Worm (Caenorhabditis elegans): ENCODE data around the gene pgp-3.

pgp-3 gene

DNA sequence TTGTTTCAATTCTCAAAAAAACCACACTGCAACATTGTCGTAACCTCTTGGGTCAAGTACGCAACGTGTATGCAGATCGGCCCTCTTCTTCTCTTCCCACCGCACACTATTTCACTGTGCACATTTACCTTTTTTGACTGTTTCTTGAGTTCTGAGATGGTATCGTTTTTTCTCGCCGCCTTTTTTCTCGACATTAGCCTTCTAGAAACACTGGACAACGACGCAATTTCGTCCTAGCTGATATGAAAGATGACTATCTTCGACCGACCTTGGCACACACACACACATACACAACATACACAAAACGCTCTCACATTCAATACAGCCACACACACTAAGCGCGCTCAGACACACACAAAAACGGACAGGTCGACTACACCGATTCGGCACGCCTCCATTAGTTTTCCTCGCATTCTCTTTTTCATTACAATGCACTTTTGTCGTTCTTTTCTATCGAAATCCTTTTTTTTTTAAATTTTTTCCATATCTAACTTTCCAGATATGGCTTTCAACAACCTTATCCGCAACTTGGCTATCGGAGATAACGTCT lies 12.5 kb upstream of the pgp-3 start, which contains the start of gene aco-1 (continued):
- TF ChIP-seq ztf-11 (tag; optimal IDR thresholded peaks at IDR 0.05) = no peak
- TF ChIP-seq dsc-1 (tag; optimal IDR thresholded peaks at IDR 0.05) = no peak
- no peak for TF ChIP-seq ceh-63 (GFP tag; optimal IDR thresholded peaks at IDR 0.05)
- TF ChIP-seq egl-27 (tag; optimal IDR thresholded peaks at IDR 0.05) = no peak
- no peak for TF ChIP-seq aly-2 (tag; optimal IDR thresholded peaks at IDR 0.05)
- TF ChIP-seq blmp-1 (tag; optimal IDR thresholded peaks at IDR 0.05) = peak; percentile 44
- TF ChIP-seq dpl-1 (GFP tag; optimal IDR thresholded peaks at IDR 0.05) = peak in 2 of 3 experiments; percentile 28 to 30
- TF ChIP-seq vab-15 (tag; optimal IDR thresholded peaks at IDR 0.05) = no peak
- TF ChIP-seq skn-1 (tag; optimal IDR thresholded peaks at IDR 0.05) = no peak
- no peak for TF ChIP-seq ces-1 (GFP tag; optimal IDR thresholded peaks at IDR 0.05)
- TF ChIP-seq hlh-4 (tag; optimal IDR thresholded peaks at IDR 0.05) = no peak
- TF ChIP-seq sup-37 (GFP tag; optimal IDR thresholded peaks at IDR 0.05) = no peak

DNA sequence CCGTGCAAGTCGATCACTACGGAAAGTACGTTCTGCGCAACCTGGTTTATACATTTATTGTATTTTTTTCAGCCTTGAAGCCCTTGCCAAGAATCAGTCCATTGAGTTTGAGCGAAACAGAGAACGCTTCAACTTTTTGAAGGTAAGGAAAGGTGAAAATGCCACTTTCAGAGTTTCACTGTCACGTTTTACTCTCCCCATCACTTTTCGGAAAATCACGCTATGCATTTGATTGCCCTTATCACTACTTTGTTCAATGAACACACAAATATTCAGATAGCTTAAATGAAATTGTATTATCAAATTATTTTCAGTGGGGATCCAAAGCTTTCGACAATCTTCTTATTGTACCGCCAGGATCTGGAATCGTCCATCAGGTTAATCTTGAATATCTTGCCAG lies 11.5 kb upstream of the pgp-3 start:
- TF ChIP-seq efl-1 (optimal IDR thresholded peaks at IDR 0.05) (no peak), efl-1 (GFP tag; optimal IDR thresholded peaks at IDR 0.05 in 1 of 2) (peak in 1 of 2 experiments; percentile 73), efl-3 (GFP tag; optimal IDR thresholded peaks at IDR 0.05) (no peak), elt-2 (tag; optimal IDR thresholded peaks at IDR 0.05) (peak; percentile 33), egl-27 (tag; optimal IDR thresholded peaks at IDR 0.05) (no peak), lin-35 (GFP tag; optimal IDR thresholded peaks at IDR 0.05) (peak in 1 of 2 experiments; percentile 56)

ce11 chrX:11344899-11345298 lies 7.1 kb upstream of the pgp-3 start:
- no peak for TF ChIP-seq ceh-88 (GFP tag; IDR thresholded peaks at IDR 0.05)
- peak; percentile 45 for TF ChIP-seq unc-130 (tag; optimal IDR thresholded peaks at IDR 0.05)
- TF ChIP-seq hpl-2 (GFP tag; optimal IDR thresholded peaks at IDR 0.05) = no peak
- peak; percentile 43 for TF ChIP-seq nhr-71 (tag; optimal IDR thresholded peaks at IDR 0.05)
- TF ChIP-seq snu-23 (GFP tag; optimal IDR thresholded peaks at IDR 0.05) = peak; percentile 9
- TF ChIP-seq lin-15B (tag; optimal IDR thresholded peaks at IDR 0.05) = no peak
- TF ChIP-seq rnt-1 (tag; optimal IDR thresholded peaks at IDR 0.05) = peak; percentile 47
- TF ChIP-seq blmp-1 (tag; optimal IDR thresholded peaks at IDR 0.05) = peak; percentile 19
- TF ChIP-seq mdl-1 (tag; optimal IDR thresholded peaks at IDR 0.05) = peak in 1 of 2 experiments; percentile 3
- TF ChIP-seq lin-14 (GFP tag; optimal IDR thresholded peaks at IDR 0.05) = peak; percentile 69

DNA sequence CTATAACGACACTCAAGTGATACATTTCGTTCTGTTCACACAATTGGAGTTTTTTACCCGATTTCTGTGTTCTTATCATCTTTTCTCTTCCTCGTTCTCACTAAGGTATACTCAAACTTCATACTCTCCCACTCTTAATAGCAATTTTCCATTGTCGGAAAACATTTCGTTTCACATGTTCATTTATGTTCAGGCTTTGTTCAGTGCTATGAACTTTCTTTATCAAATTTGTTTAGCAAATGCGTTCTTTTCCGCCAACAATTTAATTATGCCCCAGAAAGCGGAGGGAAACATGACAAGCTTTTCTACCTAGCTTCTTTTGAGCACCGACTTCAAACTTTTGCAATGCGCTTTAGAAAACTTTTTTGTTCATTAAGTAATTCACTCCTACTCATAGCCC lies 6.5 kb upstream of the pgp-3 start:
- TF ChIP-seq mep-1 (tag; optimal IDR thresholded peaks at IDR 0.05) (no peak), mef-2 (tag; optimal IDR thresholded peaks at IDR 0.05) (no peak), irx-1 (tag; optimal IDR thresholded peaks at IDR 0.05) (no peak), xbp-1 (tag; optimal IDR thresholded peaks at IDR 0.05) (no peak), lin-15B (tag; optimal IDR thresholded peaks at IDR 0.05) (no peak), nhr-90 (tag; optimal IDR thresholded peaks at IDR 0.05; ENCODE audit: poor library complexity) (no peak), nhr-76 (tag; optimal IDR thresholded peaks at IDR 0.05) (no peak), pax-3 (tag; optimal IDR thresholded peaks at IDR 0.05) (no peak), lin-35 (GFP tag; optimal IDR thresholded peaks at IDR 0.05) (no peak), zag-1 (tag; optimal IDR thresholded peaks at IDR 0.05) (no peak), ceh-90 (tag; optimal IDR thresholded peaks at IDR 0.05) (no peak), fkh-4 (tag; optimal IDR thresholded peaks at IDR 0.05; ENCODE audit: borderline replicate concordance) (no peak), hlh-4 (tag; optimal IDR thresholded peaks at IDR 0.05) (no peak), aly-2 (tag; optimal IDR thresholded peaks at IDR 0.05) (no peak), ets-5 (GFP tag; IDR thresholded peaks at IDR 0.05) (no peak), skn-1 (tag; optimal IDR thresholded peaks at IDR 0.05) (no peak), nhr-47 (tag; optimal IDR thresholded peaks at IDR 0.05) (no peak), dpl-1 (GFP tag; optimal IDR thresholded peaks at IDR 0.05) (no peak), sox-4 (tag; optimal IDR thresholded peaks at IDR 0.05) (no peak)
